Fruit fly (Drosophila melanogaster) whole organism, pupa: ENCODE results near the gene CG42613.

Source experiments
- CG10348 ChIP-seq: fragments of 200-800 bp; sonication (Bioruptor generic); IDR thresholded peaks from 2 replicates; pipeline ENCODE4 v1.3.6; 2022; ENCODE audit warnings: missing biosample characterization, missing genetic modification characterization
- CG8159 ChIP-seq: fragments of 200-800 bp; sonication (Bioruptor generic); optimal IDR thresholded peaks from 3 replicates; lab custom pipeline; 2018; ENCODE audit warnings: missing biosample characterization, mild to moderate bottlenecking, missing genetic modification characterization, moderate library complexity
- CG8301 ChIP-seq: fragments of 200-800 bp; sonication (Bioruptor generic); optimal IDR thresholded peaks from 2 replicates; lab custom pipeline; 2018; ENCODE audit warnings: missing biosample characterization, mild to moderate bottlenecking, missing genetic modification characterization
- CG9948 ChIP-seq: fragments of 200-800 bp; sonication (Bioruptor generic); optimal IDR thresholded peaks from 2 replicates; lab custom pipeline; 2018; ENCODE audit warnings: missing biosample characterization, mild to moderate bottlenecking, missing genetic modification characterization, moderate library complexity
- D1 ChIP-seq: fragments of 200-800 bp; sonication (Bioruptor generic); optimal IDR thresholded peaks from 2 replicates; lab custom pipeline; 2018; ENCODE audit warnings: missing biosample characterization, mild to moderate bottlenecking, missing genetic modification characterization, moderate library complexity
- gl ChIP-seq: fragments of 200-800 bp; sonication (Bioruptor generic); optimal IDR thresholded peaks from 2 replicates; lab custom pipeline; 2018; ENCODE audit warnings: missing biosample characterization, mild to moderate bottlenecking, missing genetic modification characterization
- rn ChIP-seq: fragments of 200-800 bp; sonication (Bioruptor generic); IDR thresholded peaks from 2 replicates; pipeline ENCODE4 v1.3.6; 2022; ENCODE audit warnings: missing biosample characterization, missing genetic modification characterization

DNA sequence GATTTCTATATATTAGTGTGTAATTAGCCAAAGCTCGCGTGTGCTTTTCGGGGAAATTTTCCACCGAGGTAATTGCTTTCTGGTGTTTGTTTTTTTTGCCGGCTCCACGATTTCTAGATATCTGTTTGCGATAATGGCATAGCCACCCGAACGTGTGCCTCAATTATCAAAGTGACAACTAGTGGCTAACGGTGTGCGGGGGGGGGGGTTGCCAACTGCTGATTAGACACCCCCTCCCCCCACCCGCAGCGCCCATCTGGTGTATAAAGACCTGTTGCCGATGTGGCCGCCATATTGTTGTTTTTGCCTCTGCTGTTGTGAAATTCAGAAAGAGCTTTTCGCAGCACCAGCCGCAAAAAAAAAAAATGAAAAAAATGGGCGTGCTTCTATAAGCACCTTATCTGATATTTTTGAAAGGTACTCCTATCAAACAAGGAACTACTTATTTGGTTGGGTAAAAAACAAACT, 10.1 kb upstream of the CG42613 start:
- no peak for TF ChIP-seq CG10348 (GFP tag; lab: Robert Waterston, UW)
- TF ChIP-seq CG8301 = no peak
- TF ChIP-seq CG8159 = no peak
- TF ChIP-seq gl (tag; lab: Kevin White, UChicago) = no peak
- no peak for TF ChIP-seq rn (GFP tag; lab: Robert Waterston, UW)
- no peak for TF ChIP-seq D1
- no peak for TF ChIP-seq CG9948 (tag; lab: Kevin White, UChicago)
